Comparison of ENCODE assay signal across 6 worm cellular contexts in the genomic region with DNA sequence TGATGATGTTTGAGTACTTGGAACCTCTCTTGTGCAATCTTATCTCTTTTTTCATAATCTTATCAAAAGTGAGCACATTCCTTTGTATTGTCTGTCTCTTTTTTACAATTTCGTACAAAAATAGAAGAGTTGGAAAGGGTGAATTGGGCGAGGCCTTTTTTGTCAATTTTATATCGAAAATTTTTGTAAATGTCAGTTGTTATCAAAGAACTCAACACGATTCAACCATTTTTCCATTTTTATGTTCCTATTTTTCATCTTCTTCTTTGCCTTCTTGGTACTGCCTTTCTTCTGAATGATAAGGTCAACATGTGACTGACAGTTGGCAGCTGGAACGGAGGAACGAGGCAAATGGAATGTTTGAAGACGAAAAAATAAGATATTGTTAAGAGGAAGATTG.
A peak's percentile ranks its signal among the peaks of the same experiment; 100 is the strongest.
TF ChIP-seq lines count a peak whose summit lies in the region.

No protein-coding gene starts in this region.

TF ChIP-seq in whole organism, L1 larva, 84 proteins besides CTCF, POLR2A, EP300 and RAD21 (continues in another document):
- no peak for TF ChIP-seq ama-1 (optimal IDR thresholded peaks at IDR 0.05; lab: Kevin White, UChicago)
- no peak for TF ChIP-seq nhr-84 (tag; optimal IDR thresholded peaks at IDR 0.05; lab: Kevin White, UChicago)
- peak; percentile 28 for TF ChIP-seq pax-3 (tag; optimal IDR thresholded peaks at IDR 0.05; lab: Kevin White, UChicago)
- TF ChIP-seq mep-1 (tag; optimal IDR thresholded peaks at IDR 0.05; lab: Kevin White, UChicago), result no peak
- no peak for TF ChIP-seq ceh-82 (tag; optimal IDR thresholded peaks at IDR 0.05; lab: Kevin White, UChicago)
- no peak for TF ChIP-seq sox-4 (tag; optimal IDR thresholded peaks at IDR 0.05; lab: Kevin White, UChicago)
- no peak for TF ChIP-seq egl-27 (tag; optimal IDR thresholded peaks at IDR 0.05; lab: Kevin White, UChicago)
- TF ChIP-seq hlh-17 (GFP tag; optimal IDR thresholded peaks at IDR 0.05; lab: Kevin White, UChicago; ENCODE audit: borderline replicate concordance), result no peak
- no peak for TF ChIP-seq nhr-77 (tag; optimal IDR thresholded peaks at IDR 0.05; lab: Kevin White, UChicago)
- TF ChIP-seq elt-3 (tag; optimal IDR thresholded peaks at IDR 0.05; lab: Kevin White, UChicago), result peak in 1 of 6 experiments; percentile 61
- TF ChIP-seq rnt-1 (tag; optimal IDR thresholded peaks at IDR 0.05; lab: Kevin White, UChicago), result no peak
- TF ChIP-seq ceh-88 (GFP tag; IDR thresholded peaks at IDR 0.05; lab: Robert Waterston, UW), result no peak
- no peak for TF ChIP-seq lir-3 (tag; optimal IDR thresholded peaks at IDR 0.05; lab: Kevin White, UChicago; ENCODE audit: poor library complexity)
- TF ChIP-seq fkh-4 (tag; optimal IDR thresholded peaks at IDR 0.05; lab: Kevin White, UChicago; ENCODE audit: borderline replicate concordance), result no peak

TF ChIP-seq in whole organism, L2 larva, 48 proteins besides CTCF, POLR2A, EP300 and RAD21:
- TF ChIP-seq sma-9 (GFP tag; optimal IDR thresholded peaks at IDR 0.05; lab: Kevin White, UChicago), result peak; percentile 49
- TF ChIP-seq sma-9 (tag; optimal IDR thresholded peaks at IDR 0.05; lab: Kevin White, UChicago), result no peak
- peak; percentile 20 for TF ChIP-seq crh-2 (tag; optimal IDR thresholded peaks at IDR 0.05; lab: Kevin White, UChicago)
- no peak for TF ChIP-seq nhr-129 (tag; optimal IDR thresholded peaks at IDR 0.05; lab: Kevin White, UChicago)
- peak; percentile 64 for TF ChIP-seq fos-1 (tag; optimal IDR thresholded peaks at IDR 0.05; lab: Kevin White, UChicago)
- TF ChIP-seq skn-1 (tag; optimal IDR thresholded peaks at IDR 0.05; lab: Kevin White, UChicago), result no peak
- peak; percentile 15 for TF ChIP-seq gmeb-1 (tag; optimal IDR thresholded peaks at IDR 0.05; lab: Kevin White, UChicago)
- peak; percentile 40 for TF ChIP-seq F13H6.1 (tag; optimal IDR thresholded peaks at IDR 0.05; lab: Kevin White, UChicago)

TF ChIP-seq in whole organism, L3 larva, 47 proteins besides CTCF, POLR2A, EP300 and RAD21:
- TF ChIP-seq pha-4 (tag; optimal IDR thresholded peaks at IDR 0.05; lab: Kevin White, UChicago) (peak; percentile 29), elt-2 (tag; optimal IDR thresholded peaks at IDR 0.05; lab: Kevin White, UChicago) (peak; percentile 98), lsy-12 (tag; optimal IDR thresholded peaks at IDR 0.05; lab: Kevin White, UChicago) (no peak), pqm-1 (tag; optimal IDR thresholded peaks at IDR 0.05; lab: Kevin White, UChicago) (peak; percentile 70), ZK546.5 (tag; optimal IDR thresholded peaks at IDR 0.05; lab: Kevin White, UChicago) (no peak), jun-1 (tag; optimal IDR thresholded peaks at IDR 0.05; lab: Kevin White, UChicago) (peak; percentile 49)

TF ChIP-seq in whole organism, L4 larva, 104 proteins besides CTCF, POLR2A, EP300 and RAD21 (continues in another document):
- TF ChIP-seq saeg-2 (GFP tag; IDR thresholded peaks at IDR 0.05; lab: Robert Waterston, UW) (0 out of 2 replicates have a peak, but pooled peaks have one; percentile 15), nhr-28 (tag; optimal IDR thresholded peaks at IDR 0.05; lab: Kevin White, UChicago) (peak; percentile 77), nhr-41 (GFP tag; IDR thresholded peaks at IDR 0.05; lab: Robert Waterston, UW) (0 out of 2 replicates have a peak, but pooled peaks have one; percentile 28), daf-16 (GFP tag; optimal IDR thresholded peaks at IDR 0.05; lab: Kevin White, UChicago) (peak in 1 of 2 experiments; percentile 32), daf-16 (tag; optimal IDR thresholded peaks at IDR 0.05; lab: Kevin White, UChicago) (peak; percentile 78), nhr-76 (tag; optimal IDR thresholded peaks at IDR 0.05; lab: Kevin White, UChicago) (no peak), nhr-111 (GFP tag; optimal IDR thresholded peaks at IDR 0.05; lab: Kevin White, UChicago) (no peak), hlh-30 (tag; optimal IDR thresholded peaks at IDR 0.05; lab: Kevin White, UChicago; ENCODE audit: insufficient read depth) (peak; percentile 24), lin-39 (tag; optimal IDR thresholded peaks at IDR 0.05; lab: Kevin White, UChicago) (no peak), zip-2 (tag; optimal IDR thresholded peaks at IDR 0.05; lab: Kevin White, UChicago) (peak; percentile 22), pqm-1 (tag; optimal IDR thresholded peaks at IDR 0.05; lab: Kevin White, UChicago) (peak; percentile 93), hlh-11 (tag; optimal IDR thresholded peaks at IDR 0.05; lab: Kevin White, UChicago) (peak; percentile 86), mdl-1 (tag; optimal IDR thresholded peaks at IDR 0.05; lab: Kevin White, UChicago) (peak in 1 of 2 experiments; percentile 63), unc-62 (GFP tag; optimal IDR thresholded peaks at IDR 0.05 in 1 of 2; lab: Kevin White, UChicago) (peak; percentile 37 to 62), unc-62 (tag; optimal IDR thresholded peaks at IDR 0.05; lab: Kevin White, UChicago) (no peak), ces-1 (GFP tag; optimal IDR thresholded peaks at IDR 0.05; lab: Kevin White, UChicago) (no peak), php-3 (GFP tag; IDR thresholded peaks at IDR 0.05; lab: Robert Waterston, UW) (peak; percentile 87), nhr-6 (tag; optimal IDR thresholded peaks at IDR 0.05; lab: Kevin White, UChicago) (peak; percentile 32), tra-1 (GFP tag; IDR thresholded peaks at IDR 0.05; lab: Robert Waterston, UW) (0 out of 2 replicates have a peak, but pooled peaks have one; percentile 17)

TF ChIP-seq in whole organism, late embryonic, 69 proteins besides CTCF, POLR2A, EP300 and RAD21:
- TF ChIP-seq elt-2 (tag; optimal IDR thresholded peaks at IDR 0.05; lab: Kevin White, UChicago) (peak; percentile 76), ref-2 (tag; optimal IDR thresholded peaks at IDR 0.05; lab: Kevin White, UChicago) (no peak)

TF ChIP-seq in whole organism, young adult, 124 proteins besides CTCF, POLR2A, EP300 and RAD21:
- no peak for TF ChIP-seq C06A6.2 (GFP tag; conservative IDR thresholded peaks at IDR 0.05; lab: Robert Waterston, UW)
- TF ChIP-seq lin-35 (GFP tag; optimal IDR thresholded peaks at IDR 0.05; lab: Kevin White, UChicago), result no peak
- TF ChIP-seq nhr-80 (tag; optimal IDR thresholded peaks at IDR 0.05; lab: Kevin White, UChicago), result peak; percentile 90
- TF ChIP-seq die-1 (tag; optimal IDR thresholded peaks at IDR 0.05; lab: Kevin White, UChicago), result no peak
- TF ChIP-seq somi-1 (GFP tag; optimal IDR thresholded peaks at IDR 0.05; lab: Kevin White, UChicago), result no peak
- TF ChIP-seq him-1 (tag; optimal IDR thresholded peaks at IDR 0.05; lab: Kevin White, UChicago), result no peak
- peak; percentile 57 for TF ChIP-seq F23B12.7 (tag; optimal IDR thresholded peaks at IDR 0.05; lab: Kevin White, UChicago; ENCODE audit: insufficient read depth)
- TF ChIP-seq zfh-2 (GFP tag; conservative IDR thresholded peaks at IDR 0.05; lab: Robert Waterston, UW), result no peak
- TF ChIP-seq dox-1 (GFP tag; IDR thresholded peaks at IDR 0.05; lab: Robert Waterston, UW), result peak; percentile 31; the same call in 1 of the 2 replicates
- no peak for TF ChIP-seq hlh-26 (GFP tag; conservative IDR thresholded peaks at IDR 0.05; lab: Robert Waterston, UW)
- no peak for TF ChIP-seq mel-28 (tag; optimal IDR thresholded peaks at IDR 0.05; lab: Kevin White, UChicago; ENCODE audit: borderline replicate concordance)
- TF ChIP-seq ceh-58 (GFP tag; IDR thresholded peaks at IDR 0.05; lab: Robert Waterston, UW), result no peak
- no peak for TF ChIP-seq zim-3 (tag; optimal IDR thresholded peaks at IDR 0.05; lab: Kevin White, UChicago)
- no peak for TF ChIP-seq rpc-1 (optimal IDR thresholded peaks at IDR 0.05; lab: Kevin White, UChicago)
- no peak for TF ChIP-seq rpc-1 (tag; optimal IDR thresholded peaks at IDR 0.05; lab: Kevin White, UChicago)
- no peak for TF ChIP-seq mcd-1 (GFP tag; IDR thresholded peaks at IDR 0.05; lab: Robert Waterston, UW)
- TF ChIP-seq let-607 (tag; optimal IDR thresholded peaks at IDR 0.05; lab: Kevin White, UChicago), result peak in 1 of 2 experiments; percentile 24
- no peak for TF ChIP-seq F57A8.1 (GFP tag; optimal IDR thresholded peaks at IDR 0.05; lab: Kevin White, UChicago)
- TF ChIP-seq ekl-4 (GFP tag; IDR thresholded peaks at IDR 0.05; lab: Robert Waterston, UW), result no peak
- no peak for TF ChIP-seq egrh-3 (GFP tag; IDR thresholded peaks at IDR 0.05; lab: Robert Waterston, UW)
- no peak for TF ChIP-seq ztf-25 (GFP tag; IDR thresholded peaks at IDR 0.05; lab: Robert Waterston, UW)
- no peak for TF ChIP-seq rcor-1 (GFP tag; IDR thresholded peaks at IDR 0.05; lab: Robert Waterston, UW)
- no peak for TF ChIP-seq T26A5.8 (tag; optimal IDR thresholded peaks at IDR 0.05; lab: Kevin White, UChicago)
- TF ChIP-seq mes-4 (tag; optimal IDR thresholded peaks at IDR 0.05; lab: Kevin White, UChicago), result no peak
- no peak for TF ChIP-seq ceh-79 (tag; optimal IDR thresholded peaks at IDR 0.05; lab: Kevin White, UChicago)
- peak; percentile 53 for TF ChIP-seq ets-4 (GFP tag; optimal IDR thresholded peaks at IDR 0.05; lab: Kevin White, UChicago)
- no peak for TF ChIP-seq repo-1 (tag; optimal IDR thresholded peaks at IDR 0.05; lab: Kevin White, UChicago)
- TF ChIP-seq aptf-2 (GFP tag; conservative IDR thresholded peaks at IDR 0.05; lab: Robert Waterston, UW), result no peak
- no peak for TF ChIP-seq nhr-90 (tag; optimal IDR thresholded peaks at IDR 0.05; lab: Kevin White, UChicago)
- TF ChIP-seq nhr-120 (GFP tag; IDR thresholded peaks at IDR 0.05; lab: Robert Waterston, UW), result no peak
- TF ChIP-seq hsf-1 (GFP tag; IDR thresholded peaks at IDR 0.05; lab: Robert Waterston, UW), result no peak
- no peak for TF ChIP-seq madf-10 (tag; optimal IDR thresholded peaks at IDR 0.05; lab: Kevin White, UChicago)
- no peak for TF ChIP-seq lsl-1 (GFP tag; optimal IDR thresholded peaks at IDR 0.05; lab: Kevin White, UChicago)
- no peak for TF ChIP-seq tbp1 (GFP tag; optimal IDR thresholded peaks at IDR 0.05; lab: Kevin White, UChicago)
- no peak for TF ChIP-seq nfya-1 (tag; optimal IDR thresholded peaks at IDR 0.05; lab: Kevin White, UChicago; ENCODE audit: borderline replicate concordance, insufficient read depth)
- no peak for TF ChIP-seq cebp-1 (GFP tag; IDR thresholded peaks at IDR 0.05; lab: Robert Waterston, UW)
- peak; percentile 16 for TF ChIP-seq cebp-1 (tag; optimal IDR thresholded peaks at IDR 0.05; lab: Kevin White, UChicago)
- TF ChIP-seq pha-4 (tag; optimal IDR thresholded peaks at IDR 0.05; lab: Kevin White, UChicago), result no peak
- no peak for TF ChIP-seq dpff-1 (tag; optimal IDR thresholded peaks at IDR 0.05; lab: Kevin White, UChicago)
- TF ChIP-seq attf-6 (GFP tag; IDR thresholded peaks at IDR 0.05; lab: Robert Waterston, UW), result no peak
- peak; percentile 26; the same call in 1 of the 2 replicates for TF ChIP-seq egl-44 (GFP tag; IDR thresholded peaks at IDR 0.05; lab: Robert Waterston, UW)
- peak; percentile 33 for TF ChIP-seq unc-62 (GFP tag; optimal IDR thresholded peaks at IDR 0.05; lab: Kevin White, UChicago)
- TF ChIP-seq lin-40 (tag; optimal IDR thresholded peaks at IDR 0.05; lab: Kevin White, UChicago), result peak; percentile 12
